ENCODE assay signal across 1 fruit fly cellular context in the genomic region with DNA sequence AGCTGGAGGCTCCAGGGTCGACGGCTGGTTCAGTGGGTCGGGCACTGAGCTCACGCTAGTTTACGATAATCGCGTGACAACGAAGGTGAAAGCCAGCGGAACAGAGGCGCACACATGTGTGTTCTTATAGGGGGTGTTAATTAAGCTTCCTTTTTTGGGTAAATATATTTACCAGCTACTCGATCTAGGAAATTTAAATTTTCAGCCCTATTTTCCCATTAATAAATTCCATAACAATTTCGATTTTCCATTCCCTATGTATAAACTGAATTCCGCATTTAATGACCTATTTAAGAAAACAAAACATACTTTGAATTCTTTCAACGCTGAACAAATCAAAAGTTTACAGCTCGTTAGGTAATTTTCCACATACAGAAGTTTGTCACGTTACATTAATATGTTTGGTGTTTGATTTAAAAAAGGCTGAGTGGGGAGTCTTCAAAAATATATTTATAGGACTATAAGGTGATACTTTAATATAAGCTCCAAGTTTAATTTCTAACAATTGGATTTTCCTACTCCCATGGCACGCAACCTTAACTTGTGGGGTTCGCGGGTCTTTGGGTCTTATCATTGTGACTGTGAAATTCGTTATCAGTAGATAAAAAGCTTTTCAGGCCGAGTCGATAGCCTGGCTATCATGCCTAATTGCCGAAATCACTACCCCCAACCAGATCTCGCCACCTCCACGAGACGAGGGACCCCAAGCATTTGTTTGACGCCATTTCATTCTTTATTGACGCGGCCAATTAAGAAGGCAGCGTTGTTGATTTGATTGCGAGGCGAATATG.
TF ChIP-seq lines count a peak whose summit lies in the region.

A gene (plus strand): TSS at position 449 of the 791 bp plus-strand sequence.

TF ChIP-seq in whole organism, embryonic, 481 proteins besides CTCF, POLR2A, EP300 and RAD21 (continued from another document and continues in another):
- no peak for TF ChIP-seq CG3163 (GFP tag; optimal IDR thresholded peaks at IDR 0.05; lab: Kevin White, UChicago)
- no peak for TF ChIP-seq CG9797 (GFP tag; optimal IDR thresholded peaks at IDR 0.05; lab: Kevin White, UChicago)
- no peak for TF ChIP-seq CrebB (tag; optimal IDR thresholded peaks at IDR 0.05; lab: Kevin White, UChicago)
- TF ChIP-seq h (optimal IDR thresholded peaks at IDR 0.05; lab: Kevin White, UChicago), result no peak
- TF ChIP-seq dati (GFP tag; IDR thresholded peaks at IDR 0.05; lab: Robert Waterston, UW), result no peak
- no peak for TF ChIP-seq CG17359 (tag; optimal IDR thresholded peaks at IDR 0.05; lab: Kevin White, UChicago)
- no peak for TF ChIP-seq otp (GFP tag; IDR thresholded peaks at IDR 0.05; lab: Robert Waterston, UW)
- TF ChIP-seq Rfx (GFP tag; IDR thresholded peaks at IDR 0.05; lab: Robert Waterston, UW), result peak; percentile 60
- peak; percentile 1 for TF ChIP-seq shn (GFP tag; optimal IDR thresholded peaks at IDR 0.05; lab: Kevin White, UChicago)
- TF ChIP-seq Meics (GFP tag; optimal IDR thresholded peaks at IDR 0.05; lab: Kevin White, UChicago), result peak; percentile 71
- TF ChIP-seq ci (GFP tag; IDR thresholded peaks at IDR 0.05; lab: Robert Waterston, UW), result no peak
- no peak for TF ChIP-seq Lim3 (GFP tag; IDR thresholded peaks at IDR 0.05; lab: Robert Waterston, UW)
- no peak for TF ChIP-seq Sry-δ (GFP tag; optimal IDR thresholded peaks at IDR 0.05; lab: Kevin White, UChicago)
- no peak for TF ChIP-seq ham (GFP tag; IDR thresholded peaks at IDR 0.05; lab: Robert Waterston, UW)
- no peak for TF ChIP-seq Mad (GFP tag; optimal IDR thresholded peaks at IDR 0.05; lab: Kevin White, UChicago)
- TF ChIP-seq CG8924 (tag; optimal IDR thresholded peaks at IDR 0.05; lab: Kevin White, UChicago), result peak; percentile 61
- TF ChIP-seq BtbVII (GFP tag; optimal IDR thresholded peaks at IDR 0.05; lab: Kevin White, UChicago), result peak; percentile 58
- TF ChIP-seq CG32767 (GFP tag; IDR thresholded peaks at IDR 0.05; lab: Robert Waterston, UW), result no peak
- no peak for TF ChIP-seq CG15696 (tag; optimal IDR thresholded peaks at IDR 0.05; lab: Kevin White, UChicago)
- TF ChIP-seq slou (GFP tag; optimal IDR thresholded peaks at IDR 0.05; lab: Kevin White, UChicago), result peak; percentile 4
- TF ChIP-seq sens-2 (GFP tag; IDR thresholded peaks at IDR 0.05; lab: Robert Waterston, UW), result no peak
- TF ChIP-seq Dp (GFP tag; optimal IDR thresholded peaks at IDR 0.05; lab: Kevin White, UChicago), result no peak
- no peak for TF ChIP-seq Oaz (GFP tag; IDR thresholded peaks at IDR 0.05; lab: Robert Waterston, UW)
- no peak for TF ChIP-seq ab (GFP tag; optimal IDR thresholded peaks at IDR 0.05; lab: Kevin White, UChicago)
- no peak for TF ChIP-seq croc (GFP tag; conservative IDR thresholded peaks at IDR 0.05; lab: Robert Waterston, UW)
- no peak for TF ChIP-seq Fer3 (tag; optimal IDR thresholded peaks at IDR 0.05; lab: Kevin White, UChicago)
- TF ChIP-seq trh (GFP tag; optimal IDR thresholded peaks at IDR 0.05; lab: Kevin White, UChicago), result no peak
- TF ChIP-seq Ada2b (GFP tag; IDR thresholded peaks at IDR 0.05; lab: Robert Waterston, UW), result no peak
- no peak for TF ChIP-seq aop (GFP tag; IDR thresholded peaks at IDR 0.05; lab: Robert Waterston, UW)
- no peak for TF ChIP-seq HLH3B (GFP tag; IDR thresholded peaks at IDR 0.05; lab: Robert Waterston, UW)
- no peak for TF ChIP-seq fru (optimal IDR thresholded peaks at IDR 0.05; lab: Kevin White, UChicago)
- peak in 1 of 2 experiments; percentile 24 for TF ChIP-seq Eip74EF (GFP tag; optimal IDR thresholded peaks at IDR 0.05; lab: Kevin White, UChicago)
- TF ChIP-seq CG7839 (tag; optimal IDR thresholded peaks at IDR 0.05; lab: Kevin White, UChicago), result peak; percentile 53
- no peak for TF ChIP-seq C15 (GFP tag; IDR thresholded peaks at IDR 0.05; lab: Robert Waterston, UW)
- no peak for TF ChIP-seq CG5953 (GFP tag; IDR thresholded peaks at IDR 0.05; lab: Robert Waterston, UW)
- no peak for TF ChIP-seq peb (GFP tag; IDR thresholded peaks at IDR 0.05; lab: Robert Waterston, UW)
- peak; percentile 67 for TF ChIP-seq CG15269 (tag; optimal IDR thresholded peaks at IDR 0.05; lab: Kevin White, UChicago)
- no peak for TF ChIP-seq CG16813 (GFP tag; IDR thresholded peaks at IDR 0.05; lab: Robert Waterston, UW; ENCODE audit: partially characterized antibody)
- no peak for TF ChIP-seq CG2199 (GFP tag; IDR thresholded peaks at IDR 0.05; lab: Robert Waterston, UW)
- TF ChIP-seq Doc3 (GFP tag; IDR thresholded peaks at IDR 0.05; lab: Robert Waterston, UW; ENCODE audit: partially characterized antibody), result no peak
- peak; percentile 42 for TF ChIP-seq phol (tag; optimal IDR thresholded peaks at IDR 0.05; lab: Kevin White, UChicago)
- peak; percentile 18 for TF ChIP-seq CG9817 (tag; optimal IDR thresholded peaks at IDR 0.05; lab: Kevin White, UChicago)
- TF ChIP-seq Awh (GFP tag; IDR thresholded peaks at IDR 0.05; lab: Robert Waterston, UW), result no peak
- TF ChIP-seq CG4360 (GFP tag; IDR thresholded peaks at IDR 0.05; lab: Robert Waterston, UW), result no peak
- no peak for TF ChIP-seq MTF-1 (GFP tag; optimal IDR thresholded peaks at IDR 0.05; lab: Kevin White, UChicago; ENCODE audit: borderline replicate concordance)
- TF ChIP-seq exex (tag; optimal IDR thresholded peaks at IDR 0.05; lab: Kevin White, UChicago), result peak; percentile 92
- no peak for TF ChIP-seq Tbp (GFP tag; optimal IDR thresholded peaks at IDR 0.05; lab: Kevin White, UChicago)
- no peak for TF ChIP-seq CG42726 (GFP tag; IDR thresholded peaks at IDR 0.05; lab: Robert Waterston, UW; ENCODE audit: partially characterized antibody)
- TF ChIP-seq CHES-1-like (GFP tag; optimal IDR thresholded peaks at IDR 0.05; lab: Kevin White, UChicago), result peak; percentile 48
- TF ChIP-seq CG13123 (GFP tag; optimal IDR thresholded peaks at IDR 0.05; lab: Kevin White, UChicago), result no peak
- TF ChIP-seq CG14710 (tag; optimal IDR thresholded peaks at IDR 0.05; lab: Kevin White, UChicago), result no peak
- no peak for TF ChIP-seq CG3847 (GFP tag; IDR thresholded peaks at IDR 0.05; lab: Robert Waterston, UW)
- TF ChIP-seq CG30020 (tag; optimal IDR thresholded peaks at IDR 0.05; lab: Kevin White, UChicago), result no peak
- TF ChIP-seq Gsc (GFP tag; IDR thresholded peaks at IDR 0.05; lab: Robert Waterston, UW), result no peak
- TF ChIP-seq Vsx1 (GFP tag; optimal IDR thresholded peaks at IDR 0.05; lab: Kevin White, UChicago), result peak; percentile 74
- peak; percentile 0 for TF ChIP-seq Ssrp (tag; optimal IDR thresholded peaks at IDR 0.05; lab: Kevin White, UChicago)
- TF ChIP-seq Myb (GFP tag; optimal IDR thresholded peaks at IDR 0.05; lab: Kevin White, UChicago), result peak; percentile 36
- no peak for TF ChIP-seq zen (tag; optimal IDR thresholded peaks at IDR 0.05; lab: Kevin White, UChicago)
- no peak for TF ChIP-seq schlank (tag; optimal IDR thresholded peaks at IDR 0.05; lab: Kevin White, UChicago)
- peak; percentile 37 for TF ChIP-seq PHDP (tag; optimal IDR thresholded peaks at IDR 0.05; lab: Kevin White, UChicago)
- TF ChIP-seq Pdp1 (GFP tag; optimal IDR thresholded peaks at IDR 0.05; lab: Kevin White, UChicago), result peak; percentile 18 to 32
- no peak for TF ChIP-seq pan (optimal IDR thresholded peaks at IDR 0.05; lab: Kevin White, UChicago)
- peak in 1 of 2 experiments; percentile 14 for TF ChIP-seq pan (GFP tag; optimal IDR thresholded peaks at IDR 0.05 in 1 of 2, IDR thresholded peaks at IDR 0.05 in 1 of 2)
- no peak for TF ChIP-seq ac (GFP tag; optimal IDR thresholded peaks at IDR 0.05; lab: Kevin White, UChicago)
- peak; percentile 14 for TF ChIP-seq vfl (GFP tag; optimal IDR thresholded peaks at IDR 0.05; lab: Kevin White, UChicago)
- no peak for TF ChIP-seq CG3065 (GFP tag; optimal IDR thresholded peaks at IDR 0.05; lab: Kevin White, UChicago)
- TF ChIP-seq sc (optimal IDR thresholded peaks at IDR 0.05; lab: Kevin White, UChicago), result no peak
- no peak for TF ChIP-seq sc (GFP tag; optimal IDR thresholded peaks at IDR 0.05; lab: Kevin White, UChicago)
- no peak for TF ChIP-seq z (GFP tag; IDR thresholded peaks at IDR 0.05; lab: Robert Waterston, UW)
- no peak for TF ChIP-seq pzg (GFP tag; optimal IDR thresholded peaks at IDR 0.05; lab: Kevin White, UChicago)
- no peak for TF ChIP-seq BEAF-32 (GFP tag; optimal IDR thresholded peaks at IDR 0.05; lab: Kevin White, UChicago)
- no peak for TF ChIP-seq chn (GFP tag; optimal IDR thresholded peaks at IDR 0.05; lab: Kevin White, UChicago)
- TF ChIP-seq lilli (GFP tag; optimal IDR thresholded peaks at IDR 0.05; lab: Kevin White, UChicago), result peak; percentile 59
- no peak for TF ChIP-seq esg (GFP tag; conservative IDR thresholded peaks at IDR 0.05; lab: Robert Waterston, UW)
- no peak for TF ChIP-seq jing (GFP tag; optimal IDR thresholded peaks at IDR 0.05; lab: Kevin White, UChicago)
- TF ChIP-seq btn (GFP tag; optimal IDR thresholded peaks at IDR 0.05; lab: Kevin White, UChicago), result no peak
- TF ChIP-seq CG2712 (tag; optimal IDR thresholded peaks at IDR 0.05; lab: Kevin White, UChicago), result peak; percentile 3
- no peak for TF ChIP-seq gfzf (GFP tag; optimal IDR thresholded peaks at IDR 0.05; lab: Kevin White, UChicago)
- TF ChIP-seq CG32772 (GFP tag; IDR thresholded peaks at IDR 0.05; lab: Robert Waterston, UW), result no peak
- TF ChIP-seq pnt (GFP tag; optimal IDR thresholded peaks at IDR 0.05; lab: Kevin White, UChicago), result peak; percentile 20
- peak; percentile 80 for TF ChIP-seq CG2678 (tag; optimal IDR thresholded peaks at IDR 0.05; lab: Kevin White, UChicago)
- peak; percentile 78 for TF ChIP-seq cwo (GFP tag; optimal IDR thresholded peaks at IDR 0.05; lab: Kevin White, UChicago)
- peak; percentile 48 for TF ChIP-seq Dek (tag; optimal IDR thresholded peaks at IDR 0.05; lab: Kevin White, UChicago)
- TF ChIP-seq Dad (GFP tag; optimal IDR thresholded peaks at IDR 0.05; lab: Kevin White, UChicago), result no peak
- TF ChIP-seq Bteb2 (GFP tag; optimal IDR thresholded peaks at IDR 0.05; lab: Kevin White, UChicago), result peak; percentile 47
- no peak for TF ChIP-seq gce (GFP tag; IDR thresholded peaks at IDR 0.05; lab: Robert Waterston, UW)
- TF ChIP-seq gcm2 (GFP tag; optimal IDR thresholded peaks at IDR 0.05; lab: Kevin White, UChicago), result no peak
- TF ChIP-seq lmd (GFP tag; IDR thresholded peaks at IDR 0.05; lab: Robert Waterston, UW), result no peak; the same call in 1 of the 2 replicates
- no peak for TF ChIP-seq crc (GFP tag; optimal IDR thresholded peaks at IDR 0.05; lab: Kevin White, UChicago)
- TF ChIP-seq CG11247 (GFP tag; IDR thresholded peaks at IDR 0.05; lab: Robert Waterston, UW), result no peak
- TF ChIP-seq lab (GFP tag; optimal IDR thresholded peaks at IDR 0.05; lab: Kevin White, UChicago), result peak; percentile 52
- no peak for TF ChIP-seq Mrtf (GFP tag; IDR thresholded peaks at IDR 0.05; lab: Robert Waterston, UW)
- peak; percentile 58 for TF ChIP-seq Oli (tag; optimal IDR thresholded peaks at IDR 0.05; lab: Kevin White, UChicago)
- peak; percentile 76; the same call in 2 of the 3 replicates for TF ChIP-seq CG17361 (GFP tag; IDR thresholded peaks at IDR 0.05; lab: Robert Waterston, UW)
- peak; percentile 21 for TF ChIP-seq Xbp1 (GFP tag; optimal IDR thresholded peaks at IDR 0.05; lab: Kevin White, UChicago)
- no peak for TF ChIP-seq CG33557 (GFP tag; optimal IDR thresholded peaks at IDR 0.05; lab: Kevin White, UChicago)
- no peak for TF ChIP-seq CG14441 (GFP tag; IDR thresholded peaks at IDR 0.05; lab: Robert Waterston, UW)
- no peak for TF ChIP-seq Ravus (GFP tag; IDR thresholded peaks at IDR 0.05; lab: Robert Waterston, UW)
- TF ChIP-seq tll (GFP tag; optimal IDR thresholded peaks at IDR 0.05; lab: Kevin White, UChicago), result no peak
- peak; percentile 51 for TF ChIP-seq CG10147 (GFP tag; optimal IDR thresholded peaks at IDR 0.05; lab: Kevin White, UChicago)
- TF ChIP-seq hb (GFP tag; IDR thresholded peaks at IDR 0.05; lab: Robert Waterston, UW; ENCODE audit: partially characterized antibody), result no peak
- TF ChIP-seq CG32532 (GFP tag; IDR thresholded peaks at IDR 0.05; lab: Robert Waterston, UW), result peak; percentile 52
- no peak for TF ChIP-seq Bdp1 (GFP tag; optimal IDR thresholded peaks at IDR 0.05; lab: Kevin White, UChicago)
- TF ChIP-seq unpg (GFP tag; optimal IDR thresholded peaks at IDR 0.05; lab: Kevin White, UChicago), result peak; percentile 10
- TF ChIP-seq Dfd (GFP tag; optimal IDR thresholded peaks at IDR 0.05; lab: Kevin White, UChicago), result no peak
- TF ChIP-seq CG8388 (GFP tag; optimal IDR thresholded peaks at IDR 0.05; lab: Kevin White, UChicago), result peak; percentile 21
- no peak for TF ChIP-seq wor (GFP tag; IDR thresholded peaks at IDR 0.05; lab: Robert Waterston, UW)
- no peak for TF ChIP-seq lola (GFP tag; optimal IDR thresholded peaks at IDR 0.05; lab: Kevin White, UChicago)
- no peak for TF ChIP-seq CG3726 (GFP tag; IDR thresholded peaks at IDR 0.05; lab: Robert Waterston, UW)
- no peak for TF ChIP-seq ap (GFP tag; IDR thresholded peaks at IDR 0.05; lab: Robert Waterston, UW)
- TF ChIP-seq CG4617 (GFP tag; optimal IDR thresholded peaks at IDR 0.05; lab: Kevin White, UChicago; ENCODE audit: borderline replicate concordance), result no peak
- no peak for TF ChIP-seq CG34422 (GFP tag; IDR thresholded peaks at IDR 0.05; lab: Robert Waterston, UW)
- TF ChIP-seq CG9437 (GFP tag; optimal IDR thresholded peaks at IDR 0.05; lab: Kevin White, UChicago), result peak; percentile 23
- no peak for TF ChIP-seq CG4282 (GFP tag; optimal IDR thresholded peaks at IDR 0.05; lab: Kevin White, UChicago)
- no peak for TF ChIP-seq CG6272 (GFP tag; IDR thresholded peaks at IDR 0.05; lab: Robert Waterston, UW)
- TF ChIP-seq HmgD (GFP tag; optimal IDR thresholded peaks at IDR 0.05; lab: Kevin White, UChicago), result no peak
- TF ChIP-seq E2f2 (GFP tag; IDR thresholded peaks at IDR 0.05; lab: Robert Waterston, UW), result no peak
- TF ChIP-seq ewg (GFP tag; optimal IDR thresholded peaks at IDR 0.05; lab: Kevin White, UChicago), result no peak
- no peak for TF ChIP-seq danr (GFP tag; IDR thresholded peaks at IDR 0.05; lab: Robert Waterston, UW)
- TF ChIP-seq CG9876 (GFP tag; optimal IDR thresholded peaks at IDR 0.05; lab: Kevin White, UChicago), result no peak
- no peak for TF ChIP-seq Spps (tag; optimal IDR thresholded peaks at IDR 0.05; lab: Kevin White, UChicago)
- peak; percentile 5 for TF ChIP-seq Jarid2 (GFP tag; optimal IDR thresholded peaks at IDR 0.05; lab: Kevin White, UChicago)
- TF ChIP-seq CG10565 (GFP tag; optimal IDR thresholded peaks at IDR 0.05; lab: Kevin White, UChicago), result no peak
- TF ChIP-seq Hey (tag; optimal IDR thresholded peaks at IDR 0.05; lab: Kevin White, UChicago), result no peak
- TF ChIP-seq CG18262 (tag; optimal IDR thresholded peaks at IDR 0.05; lab: Kevin White, UChicago), result peak; percentile 51
- TF ChIP-seq nom (GFP tag; optimal IDR thresholded peaks at IDR 0.05; lab: Kevin White, UChicago), result no peak
- TF ChIP-seq NFAT (GFP tag; IDR thresholded peaks at IDR 0.05; lab: Robert Waterston, UW), result peak; percentile 42; the same call in 1 of the 2 replicates
- TF ChIP-seq CG4707 (GFP tag; optimal IDR thresholded peaks at IDR 0.05; lab: Kevin White, UChicago), result no peak
